Worm (Caenorhabditis elegans): ENCODE data around the gene grl-29.

DNA sequence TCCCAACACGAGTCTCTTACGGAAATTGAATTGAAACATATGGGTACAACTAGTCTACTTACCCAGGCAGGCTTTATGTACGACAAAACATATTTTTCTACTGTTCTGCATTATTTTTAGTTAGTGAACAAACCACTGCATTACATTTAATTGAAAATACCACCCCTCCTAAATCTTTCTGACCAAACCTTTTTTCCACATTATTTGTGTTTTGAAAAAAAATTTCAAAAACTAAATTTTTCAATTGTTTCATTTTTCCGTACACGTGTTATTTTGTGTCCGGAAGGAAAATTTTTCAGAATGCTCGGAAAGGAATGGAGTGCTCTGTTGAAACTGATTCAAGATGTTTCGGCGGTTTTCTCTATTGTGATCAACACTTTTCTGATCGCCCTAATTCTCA is 42.7 kb downstream of the grl-29 start, which contains the start of gene str-226:
- TF ChIP-seq tab-1 (GFP tag; IDR thresholded peaks at IDR 0.05) (no peak), T22C8.4 (GFP tag; IDR thresholded peaks at IDR 0.05) (no peak), flt-1 (GFP tag; IDR thresholded peaks at IDR 0.05) (no peak), cog-1 (tag; optimal IDR thresholded peaks at IDR 0.05) (no peak), med-1 (GFP tag; optimal IDR thresholded peaks at IDR 0.05; ENCODE audit: insufficient read depth) (no peak), ztf-29 (GFP tag; IDR thresholded peaks at IDR 0.05) (no peak)

Measured in whole organism, midembryonic.